Fruit fly (Drosophila melanogaster) whole organism, embryonic: ENCODE results near the gene CG12321.

Experiments used
- ATbp ChIP-seq: fragments of 200-800 bp; sonication (Bioruptor generic); optimal IDR thresholded peaks from 2 replicates; lab custom pipeline; 2017; ENCODE audit warnings: missing biosample characterization, mild to moderate bottlenecking, missing genetic modification characterization, missing genetic modification reagents
- B-H1 ChIP-seq: fragments of 200-800 bp; sonication (Bioruptor generic); IDR thresholded peaks from 3 replicates; pipeline ENCODE4 v1.3.6; 2022; ENCODE audit warnings: missing biosample characterization, missing genetic modification characterization
- CG1024 ChIP-seq: fragments of 200-800 bp; sonication (Bioruptor generic); IDR thresholded peaks from 2 replicates; pipeline ENCODE4 v1.3.6; 2022; ENCODE audit warnings: missing biosample characterization, missing genetic modification characterization
- CG11247 ChIP-seq: fragments of 200-800 bp; sonication (Bioruptor generic); IDR thresholded peaks from 2 replicates; pipeline ENCODE4 v1.3.6; 2022; ENCODE audit warnings: missing biosample characterization, missing genetic modification characterization
- CG11398 ChIP-seq: fragments of 200-800 bp; sonication (Bioruptor generic); optimal IDR thresholded peaks from 2 replicates; lab custom pipeline; 2016; ENCODE audit warnings: missing biosample characterization, missing genetic modification characterization
- CG12155 ChIP-seq: fragments of 200-800 bp; sonication (Bioruptor generic); optimal IDR thresholded peaks from 3 replicates; lab custom pipeline; 2016; ENCODE audit warnings: missing biosample characterization, missing genetic modification characterization
- CG12659 ChIP-seq: fragments of 200-800 bp; sonication (Bioruptor generic); optimal IDR thresholded peaks from 3 replicates; lab custom pipeline; 2017; ENCODE audit warnings: mild to moderate bottlenecking, missing biosample characterization, missing genetic modification reagents, missing genetic modification characterization
- CG12942 ChIP-seq: fragments of 200-800 bp; sonication (Bioruptor generic); optimal IDR thresholded peaks from 3 replicates; lab custom pipeline; 2016; ENCODE audit warnings: missing biosample characterization, missing genetic modification characterization
- CG13775 ChIP-seq: fragments of 200-800 bp; sonication (Bioruptor generic); optimal IDR thresholded peaks from 3 replicates; lab custom pipeline; 2017; ENCODE audit warnings: missing biosample characterization, mild to moderate bottlenecking, missing genetic modification characterization
- CG14710 ChIP-seq: fragments of 200-800 bp; sonication (Bioruptor generic); optimal IDR thresholded peaks from 3 replicates; lab custom pipeline; 2019; ENCODE audit warnings: missing biosample characterization, mild to moderate bottlenecking, missing genetic modification characterization, moderate library complexity
- CG16863 ChIP-seq: fragments of 200-800 bp; sonication (Bioruptor generic); optimal IDR thresholded peaks from 3 replicates; lab custom pipeline; 2016; ENCODE audit warnings: missing biosample characterization, missing genetic modification characterization
- CG18619 ChIP-seq: fragments of 200-800 bp; sonication (Bioruptor generic); optimal IDR thresholded peaks from 3 replicates; lab custom pipeline; 2017; ENCODE audit warnings: missing biosample characterization, mild to moderate bottlenecking, missing genetic modification characterization
- CG2875 ChIP-seq: fragments of 200-800 bp; sonication (Bioruptor generic); optimal IDR thresholded peaks from 2 replicates; lab custom pipeline; 2017; ENCODE audit warnings: missing biosample characterization, mild to moderate bottlenecking, missing genetic modification characterization, missing genetic modification reagents
- CG42726 ChIP-seq: fragments of 200-800 bp; sonication (Bioruptor generic); IDR thresholded peaks from 2 replicates; pipeline ENCODE4 v1.3.6; 2022; ENCODE audit warnings: missing biosample characterization, missing genetic modification characterization; ENCODE audit not compliant: partially characterized antibody
- CG4360 ChIP-seq: fragments of 200-800 bp; sonication (Bioruptor generic); IDR thresholded peaks from 2 replicates; pipeline ENCODE4 v1.3.6; 2022; ENCODE audit warnings: missing biosample characterization, missing genetic modification characterization
- CG4707 ChIP-seq: fragments of 200-800 bp; sonication (Bioruptor generic); optimal IDR thresholded peaks from 2 replicates; lab custom pipeline; 2018; ENCODE audit warnings: missing biosample characterization, mild to moderate bottlenecking, missing genetic modification characterization, moderate library complexity
- CG7556 ChIP-seq: fragments of 200-800 bp; sonication (Bioruptor generic); optimal IDR thresholded peaks from 2 replicates; lab custom pipeline; 2017; ENCODE audit warnings: missing biosample characterization, mild to moderate bottlenecking, missing genetic modification characterization
- CG8290 ChIP-seq, 3 experiments: fragments of 200-800 bp; sonication (Bioruptor generic); optimal IDR thresholded peaks; 2 replicates each; lab custom pipeline; 2016 to 2019; ENCODE audit warnings: missing biosample characterization in 3 of 3, missing genetic modification characterization in 3 of 3, mild to moderate bottlenecking in 2 of 3, moderate library complexity in 1 of 3
- CG8478 ChIP-seq: fragments of >200 bp; optimal IDR thresholded peaks from 2 replicates; lab custom pipeline; 2018
- CG9609 ChIP-seq: fragments of 200-800 bp; sonication (Bioruptor generic); optimal IDR thresholded peaks from 3 replicates; lab custom pipeline; 2016; ENCODE audit warnings: missing biosample characterization, missing genetic modification characterization
- CG9817 ChIP-seq: fragments of 200-800 bp; sonication (Bioruptor generic); optimal IDR thresholded peaks from 2 replicates; lab custom pipeline; 2018; ENCODE audit warnings: missing biosample characterization, mild to moderate bottlenecking, missing genetic modification characterization, moderate library complexity
- CkIIα-i1 ChIP-seq: fragments of 200-800 bp; sonication (Bioruptor generic); IDR thresholded peaks from 2 replicates; pipeline ENCODE4 v1.3.6; 2022; ENCODE audit warnings: missing biosample characterization, missing genetic modification characterization
- Ets65A ChIP-seq: fragments of 200-800 bp; sonication (Bioruptor generic); peaks from one replicate; lab custom pipeline; 2016; ENCODE audit warnings: missing biosample characterization, missing genetic modification characterization
- Gug ChIP-seq: fragments of 200-800 bp; sonication (Bioruptor generic); IDR thresholded peaks from 4 replicates; pipeline ENCODE4 v1.3.6; 2022; ENCODE audit warnings: missing biosample characterization, missing genetic modification characterization
- HLH4C ChIP-seq: fragments of 200-800 bp; sonication (Bioruptor generic); IDR thresholded peaks from 3 replicates; pipeline ENCODE4 v1.3.6; 2022; ENCODE audit warnings: missing biosample characterization, missing genetic modification characterization; ENCODE audit not compliant: partially characterized antibody
- HmgZ ChIP-seq: fragments of 200-800 bp; sonication (Bioruptor generic); optimal IDR thresholded peaks from 2 replicates; lab custom pipeline; 2018; ENCODE audit warnings: missing biosample characterization, mild to moderate bottlenecking, missing genetic modification characterization
- MBD-R2 ChIP-seq: fragments of 200-800 bp; sonication (Bioruptor generic); IDR thresholded peaks from 2 replicates; pipeline ENCODE4 v1.3.6; 2022; ENCODE audit warnings: missing biosample characterization, missing genetic modification characterization
- MESR4 ChIP-seq: fragments of 200-800 bp; sonication (Bioruptor generic); optimal IDR thresholded peaks from 2 replicates; lab custom pipeline; 2018; ENCODE audit warnings: missing biosample characterization, mild to moderate bottlenecking, missing genetic modification characterization, moderate library complexity
- MTF-1 ChIP-seq: fragments of 200-800 bp; sonication (Bioruptor generic); optimal IDR thresholded peaks from 2 replicates; lab custom pipeline; 2018; ENCODE audit warnings: missing biosample characterization, mild to moderate bottlenecking, missing genetic modification characterization, borderline replicate concordance
- Mad ChIP-seq: fragments of 200-800 bp; sonication (Bioruptor generic); optimal IDR thresholded peaks from 2 replicates; lab custom pipeline; 2016; ENCODE audit warnings: missing biosample characterization, missing genetic modification characterization
- Sin3A ChIP-seq: fragments of >200 bp; optimal IDR thresholded peaks from 2 replicates; lab custom pipeline; 2018
- amos ChIP-seq: fragments of 200-800 bp; sonication (Bioruptor generic); IDR thresholded peaks from 2 replicates; pipeline ENCODE4 v1.3.6; 2022; ENCODE audit warnings: missing biosample characterization, missing genetic modification characterization; ENCODE audit not compliant: partially characterized antibody
- ap ChIP-seq: fragments of 200-800 bp; sonication (Bioruptor generic); IDR thresholded peaks from 2 replicates; pipeline ENCODE4 v1.3.6; 2022; ENCODE audit warnings: missing biosample characterization, missing genetic modification characterization
- ci ChIP-seq: fragments of 200-800 bp; sonication (Bioruptor generic); IDR thresholded peaks from 3 replicates; pipeline ENCODE4 v1.3.6; 2022; ENCODE audit warnings: missing biosample characterization, missing genetic modification characterization
- ems ChIP-seq: fragments of 200-800 bp; sonication (Bioruptor generic); optimal IDR thresholded peaks from 3 replicates; lab custom pipeline; 2016; ENCODE audit warnings: missing biosample characterization, missing genetic modification characterization
- ewg ChIP-seq: fragments of 200-800 bp; sonication (Bioruptor generic); optimal IDR thresholded peaks from 3 replicates; lab custom pipeline; 2017; ENCODE audit warnings: mild to moderate bottlenecking, missing biosample characterization, missing genetic modification reagents, missing genetic modification characterization
- gce ChIP-seq: fragments of 200-800 bp; sonication (Bioruptor generic); IDR thresholded peaks from 3 replicates; pipeline ENCODE4 v1.3.6; 2022; ENCODE audit warnings: missing biosample characterization, missing genetic modification characterization
- gt ChIP-seq: fragments of 200-800 bp; sonication (Bioruptor generic); IDR thresholded peaks from 2 replicates; pipeline ENCODE4 v1.3.6; 2022; ENCODE audit warnings: missing biosample characterization, missing genetic modification characterization
- jigr1 ChIP-seq: fragments of 200-800 bp; sonication (Bioruptor generic); IDR thresholded peaks from 3 replicates; pipeline ENCODE4 v1.3.6; 2022; ENCODE audit warnings: missing biosample characterization, missing genetic modification characterization
- kay ChIP-seq: fragments of 200-800 bp; sonication (Bioruptor generic); optimal IDR thresholded peaks from 2 replicates; lab custom pipeline; 2016; ENCODE audit warnings: missing biosample characterization, missing genetic modification characterization
- nau ChIP-seq: fragments of 200-800 bp; sonication (Bioruptor generic); optimal IDR thresholded peaks from 3 replicates; lab custom pipeline; 2017; ENCODE audit warnings: missing biosample characterization, mild to moderate bottlenecking, missing genetic modification characterization, missing genetic modification reagents
- nmo ChIP-seq: fragments of 200-800 bp; sonication (Bioruptor generic); optimal IDR thresholded peaks from 2 replicates; lab custom pipeline; 2018; ENCODE audit warnings: missing biosample characterization, mild to moderate bottlenecking, missing genetic modification characterization, moderate library complexity
- pho ChIP-seq: fragments of 200-800 bp; sonication (Bioruptor generic); optimal IDR thresholded peaks from 2 replicates; lab custom pipeline; 2016; ENCODE audit warnings: missing biosample characterization, missing genetic modification characterization
- phol ChIP-seq: fragments of 200-800 bp; sonication (Bioruptor generic); optimal IDR thresholded peaks from 3 replicates; lab custom pipeline; 2018; ENCODE audit warnings: missing biosample characterization, mild to moderate bottlenecking, missing genetic modification characterization, moderate library complexity
- slou ChIP-seq: fragments of 200-800 bp; sonication (Bioruptor generic); optimal IDR thresholded peaks from 3 replicates; lab custom pipeline; 2016; ENCODE audit warnings: missing biosample characterization, missing genetic modification characterization
- sr ChIP-seq: fragments of 200-800 bp; sonication (Bioruptor generic); IDR thresholded peaks from 3 replicates; pipeline ENCODE4 v1.3.6; 2022; ENCODE audit warnings: missing biosample characterization, missing genetic modification characterization
- tna ChIP-seq: fragments of 200-800 bp; sonication (Bioruptor generic); IDR thresholded peaks from 2 replicates; pipeline ENCODE4 v1.3.6; 2022; ENCODE audit warnings: missing biosample characterization, missing genetic modification characterization; ENCODE audit not compliant: partially characterized antibody
- toy ChIP-seq: fragments of 200-800 bp; sonication (Bioruptor generic); IDR thresholded peaks from 2 replicates; pipeline ENCODE4 v1.3.6; 2022; ENCODE audit warnings: missing biosample characterization, missing genetic modification characterization
- trh ChIP-seq: fragments of 200-800 bp; sonication (Bioruptor generic); optimal IDR thresholded peaks from 2 replicates; lab custom pipeline; 2016; ENCODE audit warnings: missing biosample characterization, missing genetic modification characterization
- zen2 ChIP-seq: fragments of 200-800 bp; sonication (Bioruptor generic); IDR thresholded peaks from 3 replicates; pipeline ENCODE4 v1.3.6; 2022; ENCODE audit warnings: missing biosample characterization, missing genetic modification characterization; ENCODE audit not compliant: partially characterized antibody

Gene CG12321

DNA sequence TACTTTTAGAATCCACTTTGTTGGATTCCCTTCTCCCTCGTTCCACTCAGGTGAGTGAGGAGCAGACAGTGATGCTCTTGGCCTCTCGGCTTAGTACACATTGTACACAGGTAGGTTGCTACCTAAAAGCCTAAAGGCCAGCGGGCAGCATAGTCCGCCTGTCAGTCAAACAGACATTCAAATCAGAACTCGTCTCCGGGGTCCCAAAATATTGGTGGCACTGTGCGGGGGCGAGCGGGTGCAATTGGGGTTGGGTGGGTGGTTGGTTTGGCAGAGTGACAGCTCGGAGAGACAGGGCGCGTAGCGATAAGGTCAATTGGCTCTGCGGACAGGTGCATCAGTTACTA is 9.3 kb upstream of the CG12321 start (continued):
- no peak for TF ChIP-seq kay (GFP tag; lab: Kevin White, UChicago)
- no peak for TF ChIP-seq toy
- TF ChIP-seq CG9609 (GFP tag; lab: Kevin White, UChicago), result no peak
- TF ChIP-seq MESR4 (GFP tag; lab: Kevin White, UChicago), result no peak
- no peak for TF ChIP-seq CkIIα-i1 (GFP tag; lab: Robert Waterston, UW)
- no peak for TF ChIP-seq MTF-1 (GFP tag; lab: Kevin White, UChicago)
- no peak for TF ChIP-seq CG8478 (lab: Kevin White, UChicago)
- TF ChIP-seq CG11398 (GFP tag; lab: Kevin White, UChicago), result no peak
- TF ChIP-seq nau (GFP tag; lab: Kevin White, UChicago), result no peak
- peak; percentile 44; the same call in 3 of the 4 replicates for TF ChIP-seq Gug (GFP tag; lab: Robert Waterston, UW)
- TF ChIP-seq CG12659 (GFP tag; lab: Kevin White, UChicago), result no peak
- no peak for TF ChIP-seq gce (GFP tag; lab: Robert Waterston, UW)
- no peak for TF ChIP-seq phol (tag; lab: Kevin White, UChicago)
- TF ChIP-seq CG8290 (GFP tag; optimal IDR thresholded peaks at IDR 0.05; lab: Kevin White, UChicago), result no peak
- TF ChIP-seq CG8290 (tag; optimal IDR thresholded peaks at IDR 0.05; lab: Kevin White, UChicago), result peak in 1 of 2 experiments; percentile 44
- TF ChIP-seq jigr1, result no peak
- TF ChIP-seq zen2 (GFP tag; lab: Robert Waterston, UW), result no peak
- no peak for TF ChIP-seq CG13775 (GFP tag; lab: Kevin White, UChicago)
- no peak for TF ChIP-seq CG1024 (GFP tag; lab: Robert Waterston, UW)
- no peak for TF ChIP-seq CG14710 (tag; lab: Kevin White, UChicago)
- TF ChIP-seq CG11247 (GFP tag; lab: Robert Waterston, UW), result no peak
- TF ChIP-seq ewg (GFP tag; lab: Kevin White, UChicago), result no peak
- no peak for TF ChIP-seq gt (GFP tag; lab: Robert Waterston, UW)
- peak; percentile 19 for TF ChIP-seq Ets65A (GFP tag; lab: Kevin White, UChicago)
- TF ChIP-seq HmgZ, result peak; percentile 4
- no peak for TF ChIP-seq Mad (GFP tag; lab: Kevin White, UChicago)

DNA sequence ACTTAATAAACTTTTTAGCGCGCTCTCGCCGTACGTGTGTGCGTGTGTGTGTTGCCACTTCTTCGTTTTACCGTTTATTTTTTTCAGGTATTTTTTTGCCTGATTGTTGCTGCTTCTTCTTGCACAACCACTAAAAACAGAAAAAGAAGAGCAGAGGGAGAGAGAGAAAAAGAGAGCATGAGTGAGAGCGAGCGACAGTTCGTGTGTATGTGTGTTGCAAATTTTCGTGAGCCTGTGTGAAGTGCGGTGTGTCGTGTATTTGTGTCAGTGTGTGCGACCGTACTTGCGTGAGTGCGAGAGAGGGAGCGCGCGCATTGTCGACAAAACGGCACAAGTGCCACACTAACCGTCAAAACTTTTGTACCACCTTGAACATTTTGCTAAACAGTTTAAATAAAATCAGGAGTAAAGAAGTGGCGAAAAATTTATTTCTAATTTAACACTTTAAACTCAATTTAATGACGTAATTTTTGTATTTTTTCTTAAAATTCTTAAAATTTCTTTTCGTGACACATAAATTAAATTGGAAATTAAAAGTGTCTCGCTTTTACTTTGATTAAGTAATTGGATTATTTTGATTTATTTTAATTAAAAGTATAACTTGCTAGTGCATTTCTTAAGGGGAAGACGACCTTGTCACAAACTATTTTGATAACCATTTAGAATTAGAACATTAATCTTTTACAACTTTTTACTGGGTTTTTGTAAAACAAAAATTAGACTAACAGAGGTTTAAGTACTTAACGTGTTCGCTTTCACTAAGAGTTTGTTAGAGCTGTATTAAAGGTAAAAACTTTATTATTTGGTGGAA is 8.7 kb upstream of the CG12321 start:
- peak; percentile 41 for TF ChIP-seq CG12155
- TF ChIP-seq ATbp (GFP tag; lab: Kevin White, UChicago), result peak; percentile 38
- TF ChIP-seq amos, result no peak
- no peak for TF ChIP-seq Sin3A (lab: Kevin White, UChicago)
- TF ChIP-seq CG9817 (tag; lab: Kevin White, UChicago), result peak; percentile 50
- no peak for TF ChIP-seq MBD-R2
- no peak for TF ChIP-seq ci (GFP tag; lab: Robert Waterston, UW)
- peak; percentile 15 for TF ChIP-seq CG12942 (GFP tag; lab: Kevin White, UChicago)
- TF ChIP-seq CG16863 (GFP tag; lab: Kevin White, UChicago), result no peak
- peak; percentile 84 for TF ChIP-seq CG7556 (GFP tag; lab: Kevin White, UChicago)
- no peak for TF ChIP-seq tna (GFP tag; lab: Robert Waterston, UW)
- no peak for TF ChIP-seq CG4360
- TF ChIP-seq pho (GFP tag; lab: Kevin White, UChicago), result peak; percentile 32
- TF ChIP-seq CG4707, result no peak
- peak; percentile 75 for TF ChIP-seq CG18619 (GFP tag; lab: Kevin White, UChicago)
- no peak for TF ChIP-seq B-H1 (GFP tag; lab: Robert Waterston, UW)
- TF ChIP-seq CG42726 (GFP tag; lab: Robert Waterston, UW), result no peak
- TF ChIP-seq CG2875, result peak; percentile 13
- no peak for TF ChIP-seq slou (GFP tag; lab: Kevin White, UChicago)
- no peak for TF ChIP-seq HLH4C (GFP tag; lab: Robert Waterston, UW)
- no peak for TF ChIP-seq sr (GFP tag; lab: Robert Waterston, UW)
- TF ChIP-seq nmo, result peak; percentile 76
- no peak for TF ChIP-seq ems (GFP tag; lab: Kevin White, UChicago)
- TF ChIP-seq ap, result no peak
- no peak for TF ChIP-seq trh (GFP tag; lab: Kevin White, UChicago)
